Worm (Caenorhabditis elegans): ENCODE measurements around the gene nlp-36.
A peak's percentile ranks its signal among the peaks of the same experiment; 100 is the strongest.

nlp-36 gene

DNA sequence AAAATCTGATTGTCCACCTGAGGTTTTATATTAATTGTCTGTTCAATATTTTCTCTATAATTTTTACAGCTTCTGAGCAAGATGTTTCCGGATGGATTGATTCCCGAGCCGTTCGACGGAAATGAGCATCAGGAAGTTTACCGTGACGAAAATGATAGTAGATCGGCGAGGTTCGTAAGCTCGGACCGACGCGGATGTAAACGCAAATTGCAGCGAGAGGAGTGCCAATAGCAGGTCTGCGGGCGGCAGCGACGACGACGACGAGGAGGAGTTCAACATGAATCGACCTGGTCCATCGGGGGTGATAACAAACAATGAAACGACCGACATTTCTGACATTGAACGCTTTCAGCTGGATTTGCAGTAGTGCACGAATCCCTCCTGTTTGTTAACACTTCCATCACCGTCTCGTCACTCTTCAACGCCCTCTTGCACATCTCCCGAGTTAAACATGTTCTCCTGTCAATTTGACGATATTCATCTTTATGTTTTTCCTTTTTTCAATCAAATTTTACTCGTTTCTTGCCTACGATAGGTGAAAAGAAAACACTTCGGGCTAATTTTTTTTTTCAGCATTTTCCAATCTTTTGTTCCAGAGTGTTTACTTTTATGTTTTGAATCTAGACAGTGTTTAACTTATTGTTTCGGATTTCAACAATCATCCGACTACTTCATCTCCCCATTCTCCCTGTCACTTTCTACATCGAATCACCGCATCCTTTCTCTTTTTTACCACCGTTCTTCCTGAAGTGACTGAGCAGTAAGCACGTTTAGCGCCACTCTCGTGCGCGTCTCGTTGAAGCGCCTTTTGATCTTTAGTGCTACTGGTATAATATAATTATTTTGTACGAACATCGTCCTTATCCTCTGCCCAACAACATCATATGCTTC, 26.4 kb upstream of the nlp-36 start:
- TF ChIP-seq ceh-83 (GFP tag; optimal IDR thresholded peaks at IDR 0.05) (no peak), ztf-11 (tag; optimal IDR thresholded peaks at IDR 0.05) (no peak), ces-1 (GFP tag; optimal IDR thresholded peaks at IDR 0.05) (no peak), sem-2 (GFP tag; optimal IDR thresholded peaks at IDR 0.05) (no peak), lin-13 (tag; optimal IDR thresholded peaks at IDR 0.05) (no peak), lsy-2 (tag; optimal IDR thresholded peaks at IDR 0.05) (no peak), mep-1 (tag; optimal IDR thresholded peaks at IDR 0.05) (no peak), zip-8 (tag; optimal IDR thresholded peaks at IDR 0.05) (no peak)

DNA sequence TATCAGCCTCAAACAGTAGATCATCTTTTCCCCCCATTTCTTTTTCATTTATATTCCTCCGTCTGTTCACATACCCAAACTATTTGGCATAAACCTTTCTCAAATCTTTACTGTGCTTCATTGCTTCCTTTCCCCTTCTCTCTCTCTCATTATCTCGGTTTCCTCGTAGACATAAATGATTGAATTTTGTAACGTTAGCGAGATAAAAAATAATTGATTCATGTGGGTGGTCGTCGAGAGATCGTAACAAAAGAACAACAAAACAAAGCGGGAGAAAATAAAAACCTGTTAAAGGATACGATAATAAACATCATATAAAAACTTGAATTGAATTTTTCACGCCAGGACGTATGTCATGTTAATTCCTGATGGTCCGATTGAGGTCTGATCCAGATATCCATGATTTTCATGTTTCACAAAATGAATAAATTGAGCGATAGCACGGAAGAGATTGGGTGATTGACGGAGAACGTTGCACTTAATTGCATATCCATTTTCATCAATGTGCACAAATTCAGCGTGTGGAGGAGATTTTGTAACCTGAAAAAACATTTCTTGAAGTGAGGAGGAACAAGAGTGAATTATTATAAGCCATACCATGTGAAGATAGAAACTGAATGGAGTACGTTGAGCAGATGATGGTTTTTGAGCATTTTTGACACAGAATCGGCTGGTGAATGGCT, 25.6 kb upstream of the nlp-36 start:
- no peak for TF ChIP-seq nhr-237 (tag; optimal IDR thresholded peaks at IDR 0.05)
- TF ChIP-seq cnd-1 (tag; optimal IDR thresholded peaks at IDR 0.05): no peak
- no peak for TF ChIP-seq ceh-39 (tag; optimal IDR thresholded peaks at IDR 0.05)
- TF ChIP-seq elt-3 (tag; optimal IDR thresholded peaks at IDR 0.05): no peak
- TF ChIP-seq lsy-2 (tag; optimal IDR thresholded peaks at IDR 0.05): no peak
- no peak for TF ChIP-seq mls-2 (tag; optimal IDR thresholded peaks at IDR 0.05)
- no peak for TF ChIP-seq nhr-12 (tag; optimal IDR thresholded peaks at IDR 0.05)
- no peak for TF ChIP-seq ceh-83 (GFP tag; optimal IDR thresholded peaks at IDR 0.05)
- TF ChIP-seq nhr-2 (tag; optimal IDR thresholded peaks at IDR 0.05): no peak
- TF ChIP-seq pha-4 (tag; optimal IDR thresholded peaks at IDR 0.05): no peak
- no peak for TF ChIP-seq bed-3 (GFP tag; optimal IDR thresholded peaks at IDR 0.05)
- no peak for TF ChIP-seq sem-2 (GFP tag; optimal IDR thresholded peaks at IDR 0.05)

DNA sequence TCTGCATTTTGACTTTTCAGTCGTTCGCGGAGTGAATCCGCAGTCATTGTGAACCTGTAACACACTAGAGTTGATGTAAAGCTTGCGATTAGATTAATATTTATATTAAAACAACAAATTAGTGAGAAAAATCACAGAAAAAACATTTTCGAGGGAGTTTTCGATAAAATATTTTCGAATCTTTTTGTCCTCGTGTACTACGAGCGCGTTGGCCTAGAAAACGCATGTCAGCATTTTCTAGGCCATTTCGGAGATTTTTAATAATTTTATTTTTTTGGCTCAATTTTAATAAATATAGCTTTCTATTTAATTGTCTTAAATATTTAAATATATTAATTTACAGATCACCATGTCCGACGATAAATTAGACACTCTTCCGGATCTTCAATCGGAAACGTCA, 23.1 kb upstream of the nlp-36 start, which contains the start of gene B0464.9:
Gene B0464.9, plus strand, starts transcription at position 344 of the 400 bp plus-strand sequence.
- TF ChIP-seq sptf-1 (tag; optimal IDR thresholded peaks at IDR 0.05) (peak; percentile 35), bed-3 (GFP tag; optimal IDR thresholded peaks at IDR 0.05) (no peak), cnd-1 (tag; optimal IDR thresholded peaks at IDR 0.05) (no peak), ceh-39 (tag; optimal IDR thresholded peaks at IDR 0.05) (no peak), tbx-8 (GFP tag; optimal IDR thresholded peaks at IDR 0.05) (no peak), nhr-28 (tag; optimal IDR thresholded peaks at IDR 0.05) (no peak), mab-5 (tag; optimal IDR thresholded peaks at IDR 0.05) (no peak), ceh-83 (GFP tag; optimal IDR thresholded peaks at IDR 0.05) (peak; percentile 42), nhr-12 (tag; optimal IDR thresholded peaks at IDR 0.05) (no peak), ham-2 (GFP tag; optimal IDR thresholded peaks at IDR 0.05) (no peak), ces-1 (GFP tag; optimal IDR thresholded peaks at IDR 0.05) (peak; percentile 46), nhr-2 (tag; optimal IDR thresholded peaks at IDR 0.05) (no peak), lsy-2 (tag; optimal IDR thresholded peaks at IDR 0.05) (peak; percentile 16), unc-120 (tag; optimal IDR thresholded peaks at IDR 0.05; ENCODE audit: poor library complexity, severe bottlenecking) (no peak), unc-62 (GFP tag; optimal IDR thresholded peaks at IDR 0.05) (no peak), hlh-1 (tag; optimal IDR thresholded peaks at IDR 0.05) (no peak), mep-1 (tag; optimal IDR thresholded peaks at IDR 0.05) (peak; percentile 42)

DNA sequence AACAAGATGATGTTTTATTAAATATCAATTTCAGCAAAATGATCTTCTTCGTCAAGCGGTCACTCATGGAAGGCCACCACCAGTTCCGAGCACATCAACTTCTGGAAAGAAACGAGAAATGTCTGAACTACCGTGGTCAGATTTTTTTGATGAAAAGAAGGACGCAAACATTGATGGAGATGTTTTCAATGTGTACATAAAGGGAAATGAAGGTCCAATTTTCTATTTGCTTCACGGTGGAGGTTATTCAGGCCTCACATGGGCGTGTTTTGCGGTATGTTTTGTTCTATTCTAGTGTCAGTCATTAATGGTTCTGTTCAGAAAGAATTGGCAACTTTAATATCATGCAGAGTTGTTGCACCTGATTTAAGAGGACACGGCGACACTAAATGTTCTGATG, 22.7 kb upstream of the nlp-36 start, which contains the start of gene B0464.6:
Gene B0464.6, minus strand, starts transcription at position 101 of the 400 bp plus-strand sequence.
- TF ChIP-seq unc-120 (tag; optimal IDR thresholded peaks at IDR 0.05; ENCODE audit: poor library complexity, severe bottlenecking): no peak
- no peak for TF ChIP-seq tbx-8 (GFP tag; optimal IDR thresholded peaks at IDR 0.05)
- TF ChIP-seq sptf-1 (tag; optimal IDR thresholded peaks at IDR 0.05): no peak
- TF ChIP-seq mls-2 (tag; optimal IDR thresholded peaks at IDR 0.05): no peak
- TF ChIP-seq pha-4 (tag; optimal IDR thresholded peaks at IDR 0.05): no peak
- TF ChIP-seq lin-32 (GFP tag; optimal IDR thresholded peaks at IDR 0.05): no peak
- TF ChIP-seq unc-39 (tag; optimal IDR thresholded peaks at IDR 0.05): no peak
- no peak for TF ChIP-seq nhr-28 (tag; optimal IDR thresholded peaks at IDR 0.05)
- TF ChIP-seq ztf-11 (tag; optimal IDR thresholded peaks at IDR 0.05): no peak
- no peak for TF ChIP-seq unc-62 (GFP tag; optimal IDR thresholded peaks at IDR 0.05)

DNA sequence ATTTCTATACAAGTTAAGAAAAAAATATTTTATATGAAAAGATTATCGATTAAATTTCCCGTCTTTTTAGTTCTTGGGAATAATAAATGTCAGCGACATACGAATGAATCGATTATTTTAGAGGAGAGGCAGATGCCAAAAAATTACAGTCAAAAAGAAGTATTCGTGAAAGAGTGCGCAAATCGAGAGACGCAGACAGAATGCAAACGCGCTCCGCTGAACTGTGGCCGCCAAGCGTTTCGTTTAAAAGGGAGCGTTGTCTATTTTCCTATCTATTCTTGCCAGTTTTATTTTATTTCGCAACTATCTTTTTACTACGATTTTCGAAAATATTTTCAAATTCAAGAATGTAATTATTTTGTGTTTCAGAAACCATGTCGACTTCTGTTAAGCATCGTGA, 21.4 kb upstream of the nlp-36 start, which contains the start of gene baf-1:
Gene baf-1, plus strand, starts transcription at position 370 of the 400 bp plus-strand sequence.
- no peak for TF ChIP-seq mab-5 (tag; optimal IDR thresholded peaks at IDR 0.05)
- TF ChIP-seq lsy-2 (tag; optimal IDR thresholded peaks at IDR 0.05): peak; percentile 54
- no peak for TF ChIP-seq unc-39 (tag; optimal IDR thresholded peaks at IDR 0.05)
- no peak for TF ChIP-seq drap-1 (GFP tag; optimal IDR thresholded peaks at IDR 0.05)
- TF ChIP-seq nhr-28 (tag; optimal IDR thresholded peaks at IDR 0.05): no peak
- TF ChIP-seq elt-1 (tag; optimal IDR thresholded peaks at IDR 0.05; ENCODE audit: borderline replicate concordance, insufficient read depth): no peak
- TF ChIP-seq ceh-39 (tag; optimal IDR thresholded peaks at IDR 0.05): peak; percentile 79
- no peak for TF ChIP-seq tbx-8 (GFP tag; optimal IDR thresholded peaks at IDR 0.05)
- TF ChIP-seq mep-1 (tag; optimal IDR thresholded peaks at IDR 0.05): peak; percentile 55
- TF ChIP-seq pha-4 (tag; optimal IDR thresholded peaks at IDR 0.05): no peak
- no peak for TF ChIP-seq ces-1 (GFP tag; optimal IDR thresholded peaks at IDR 0.05)

Measured in whole organism, mixed stage, embryonic.